Fruit fly (Drosophila melanogaster) whole organism, embryonic: ENCODE results near the gene CG3630.

Experiments used
- CG17568 ChIP-seq: fragments of 200-800 bp; sonication (Bioruptor generic); optimal IDR thresholded peaks from 2 replicates; lab custom pipeline; 2018; ENCODE audit warnings: missing biosample characterization, mild to moderate bottlenecking, missing genetic modification characterization, moderate library complexity
- CG32767 ChIP-seq: fragments of 200-800 bp; sonication (Bioruptor generic); IDR thresholded peaks from 2 replicates; pipeline ENCODE4 v1.3.6; 2022; ENCODE audit warnings: missing biosample characterization, missing genetic modification characterization
- CG6254 ChIP-seq: fragments of 200-800 bp; sonication (Bioruptor generic); optimal IDR thresholded peaks from 3 replicates; lab custom pipeline; 2017; ENCODE audit warnings: mild to moderate bottlenecking, missing biosample characterization, missing genetic modification reagents, missing genetic modification characterization
- gsb-n ChIP-seq: fragments of 200-800 bp; sonication (Bioruptor generic); optimal IDR thresholded peaks from 3 replicates; lab custom pipeline; 2018; ENCODE audit warnings: missing biosample characterization, mild to moderate bottlenecking, missing genetic modification characterization
- trem ChIP-seq: fragments of 200-800 bp; optimal IDR thresholded peaks from 3 replicates; lab custom pipeline; 2019; ENCODE audit warnings: missing biosample characterization, mild to moderate bottlenecking, missing genetic modification characterization, moderate library complexity

DNA sequence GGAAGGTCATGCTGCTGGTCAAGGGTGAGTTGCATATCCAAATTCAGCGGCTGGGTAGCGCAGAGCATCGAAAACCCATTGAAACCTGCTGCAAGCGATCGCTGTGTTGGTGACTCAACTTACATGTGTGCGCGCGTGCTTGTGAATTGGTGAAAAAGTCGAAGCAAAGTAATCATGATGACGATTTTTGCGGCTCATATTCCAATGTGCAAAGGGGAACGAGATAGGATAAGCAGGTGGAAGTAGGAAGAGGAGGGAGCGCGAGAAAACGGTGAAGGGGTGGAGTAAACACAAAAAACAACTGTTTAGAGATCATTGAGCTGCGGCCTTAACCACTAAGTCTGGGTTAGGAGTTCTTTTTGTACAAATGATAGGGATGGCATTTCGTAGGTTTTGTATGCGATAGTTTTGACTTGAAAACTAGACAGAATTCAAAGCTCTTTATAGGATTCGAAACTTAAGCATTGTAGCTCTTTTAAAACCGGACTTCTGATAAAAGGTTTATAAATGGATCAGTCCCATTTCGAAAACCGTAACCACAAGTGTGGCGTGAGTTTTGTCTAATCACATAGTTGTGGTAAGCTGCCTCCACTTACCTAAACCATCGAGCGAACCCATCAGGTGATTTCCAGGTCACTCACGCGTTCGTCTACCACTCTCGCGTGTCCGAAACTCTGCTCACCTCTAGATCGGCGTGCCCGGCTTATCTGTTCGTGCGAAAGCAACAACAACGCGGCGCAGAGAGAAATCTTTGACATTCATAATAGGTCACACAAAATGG lies 16.1 kb upstream of the CG3630 start:
- TF ChIP-seq CG6254 (no peak), CG17568 (no peak), gsb-n (tag; lab: Kevin White, UChicago) (no peak), CG32767 (GFP tag; lab: Robert Waterston, UW) (no peak), trem (tag; lab: Kevin White, UChicago) (no peak)
